Fruit fly (Drosophila melanogaster): Measurements from ENCODE around the gene CG4328.

DNA sequence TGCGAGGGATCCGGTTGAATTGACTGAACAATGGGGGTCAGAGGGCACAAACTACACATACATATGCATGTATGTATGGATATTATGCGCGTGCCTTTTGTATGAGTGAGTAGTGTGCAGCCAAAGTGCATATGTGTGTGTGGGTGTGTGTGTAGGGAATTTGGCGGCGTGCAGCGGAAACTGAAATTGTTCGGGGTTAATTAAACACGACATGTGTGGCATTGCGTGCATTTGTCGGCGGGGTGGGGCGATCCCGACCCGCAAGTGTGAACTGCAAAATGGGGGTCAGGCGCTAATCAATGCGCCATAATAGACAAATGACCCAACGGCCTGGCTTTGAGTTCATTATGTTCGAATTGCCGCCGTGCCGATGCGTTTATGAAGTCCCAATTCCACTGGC, 2.2 kb upstream of the CG4328 start:
- TF ChIP-seq CG8478 (optimal IDR thresholded peaks at IDR 0.05) = no peak
- TF ChIP-seq CTCF (optimal IDR thresholded peaks at IDR 0.05) = no peak

All from S2 (cell line).